Fruit fly (Drosophila melanogaster): ENCODE data around the gene Gal.

DNA sequence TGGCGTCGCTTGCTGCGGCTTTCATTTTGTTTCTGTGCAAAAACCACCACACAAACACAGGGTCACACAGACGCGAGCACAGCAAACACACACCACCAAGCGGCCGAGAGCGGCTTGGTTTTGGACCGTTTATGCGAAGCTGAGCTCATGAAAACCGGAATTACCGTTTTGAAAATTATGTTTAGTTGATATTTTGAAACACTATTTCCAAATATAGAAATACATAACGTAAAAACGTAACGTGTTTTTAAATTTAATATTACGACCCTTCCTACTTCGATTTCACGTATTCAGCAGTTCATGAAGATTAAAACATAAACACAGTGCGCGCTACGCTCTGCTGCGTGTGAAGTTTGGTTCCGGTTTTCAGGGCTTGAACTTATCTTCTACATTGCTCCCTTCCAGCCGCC is 44.6 kb upstream of the Gal start:
- no peak for TF ChIP-seq Vsx2 (GFP tag; optimal IDR thresholded peaks at IDR 0.05; ENCODE audit: partially characterized antibody)
- TF ChIP-seq pan (optimal IDR thresholded peaks at IDR 0.05) = no peak
- peak; percentile 94 for TF ChIP-seq Hnf4 (GFP tag; optimal IDR thresholded peaks at IDR 0.05)
- no peak for TF ChIP-seq lola (GFP tag; optimal IDR thresholded peaks at IDR 0.05)
- TF ChIP-seq Myc (optimal IDR thresholded peaks at IDR 0.05) = no peak
- peak; percentile 53 for TF ChIP-seq Mio (GFP tag; optimal IDR thresholded peaks at IDR 0.05)
- TF ChIP-seq sage (GFP tag; optimal IDR thresholded peaks at IDR 0.05) = peak; percentile 88
